Worm (Caenorhabditis elegans) whole organism, L1 larva: Measurements from ENCODE around the gene W10C4.1.

Experiments
- C04F5.9 ChIP-seq: sonication (generic microtip); optimal IDR thresholded peaks from 2 replicates; lab custom pipeline; 2016; ENCODE audit warnings: missing genetic modification characterization, missing compliant biosample characterization
- C16A3.4 ChIP-seq: fragments of 150-350 bp; optimal IDR thresholded peaks from 2 replicates; lab custom pipeline; 2014; ENCODE audit warnings: missing biosample characterization, missing genetic modification characterization
- aha-1 ChIP-seq: fragments of 150-350 bp; optimal IDR thresholded peaks from 2 replicates; lab custom pipeline; 2014; ENCODE audit warnings: missing biosample characterization, missing genetic modification characterization
- ceh-63 ChIP-seq: fragments of 200-800 bp; sonication (Bioruptor generic); optimal IDR thresholded peaks from 2 replicates; lab custom pipeline; 2018; ENCODE audit warnings: mild to moderate bottlenecking, missing genetic modification characterization, missing compliant biosample characterization
- egl-13 ChIP-seq: sonication (generic microtip); optimal IDR thresholded peaks from 2 replicates; lab custom pipeline; 2016; ENCODE audit warnings: missing genotype, missing genetic modification reagents, missing genetic modification characterization, missing compliant biosample characterization
- elt-2 ChIP-seq: sonication (generic microtip); optimal IDR thresholded peaks from 2 replicates; lab custom pipeline; 2016; ENCODE audit warnings: missing genetic modification characterization, mild to moderate bottlenecking, inconsistent platforms, missing compliant biosample characterization, missing genetic modification reagents
- elt-3 ChIP-seq, 6 experiments: fragments of 150-350 bp in 1 of 6; sonication (generic microtip); optimal IDR thresholded peaks; 2 replicates each; lab custom pipeline; 2017 to 2018; ENCODE audit warnings: missing biosample characterization in 6 of 6, missing genetic modification characterization in 6 of 6, inconsistent platforms in 1 of 6
- fkh-10 ChIP-seq: sonication (generic microtip); optimal IDR thresholded peaks from 2 replicates; lab custom pipeline; 2017; ENCODE audit warnings: missing biosample characterization, missing genetic modification reagents, missing genetic modification characterization
- fkh-8 ChIP-seq: sonication (generic microtip); optimal IDR thresholded peaks from 2 replicates; lab custom pipeline; 2016; ENCODE audit warnings: mild to moderate bottlenecking, missing genetic modification characterization, missing compliant biosample characterization
- fos-1 ChIP-seq: fragments of 150-350 bp; optimal IDR thresholded peaks from 2 replicates; lab custom pipeline; 2014; ENCODE audit warnings: missing biosample characterization, missing genetic modification characterization
- hlh-17 ChIP-seq: fragments of 200-800 bp; sonication (Bioruptor generic); optimal IDR thresholded peaks from 2 replicates; lab custom pipeline; 2018; ENCODE audit warnings: missing genetic modification characterization, mild to moderate bottlenecking, missing compliant biosample characterization, moderate library complexity, borderline replicate concordance
- irx-1 ChIP-seq: sonication (generic microtip); optimal IDR thresholded peaks from 2 replicates; lab custom pipeline; 2016; ENCODE audit warnings: missing genetic modification characterization, missing compliant biosample characterization
- lin-13 ChIP-seq: fragments of 150-350 bp; optimal IDR thresholded peaks from 2 replicates; lab custom pipeline; 2014; ENCODE audit warnings: missing biosample characterization, missing genetic modification reagents, missing genetic modification characterization
- lin-14 ChIP-seq: fragments of 200-800 bp; sonication (Bioruptor generic); optimal IDR thresholded peaks from 2 replicates; lab custom pipeline; 2018; ENCODE audit warnings: mild to moderate bottlenecking, missing genetic modification characterization, moderate library complexity, missing compliant biosample characterization
- lin-15B ChIP-seq: fragments of 150-350 bp; sonication (generic microtip); optimal IDR thresholded peaks from 3 replicates; lab custom pipeline; 2014; ENCODE audit warnings: missing biosample characterization, missing genetic modification characterization
- lin-35 ChIP-seq, 2 experiments: fragments of 150-350 bp; optimal IDR thresholded peaks; 2 replicates each; lab custom pipeline; 2014; ENCODE audit warnings: missing biosample characterization in 2 of 2, missing genetic modification characterization in 2 of 2, missing genetic modification reagents in 2 of 2
- lin-39 ChIP-seq: fragments of 150-350 bp; optimal IDR thresholded peaks from 2 replicates; lab custom pipeline; 2014; ENCODE audit warnings: missing biosample characterization, missing genetic modification reagents, missing genetic modification characterization
- lir-3 ChIP-seq: sonication (generic microtip); optimal IDR thresholded peaks from 2 replicates; lab custom pipeline; 2016; ENCODE audit warnings: mild to moderate bottlenecking, missing genetic modification characterization, moderate library complexity, missing compliant biosample characterization; ENCODE audit not compliant: poor library complexity
- lsy-2 ChIP-seq, 2 experiments: fragments of 150-350 bp; optimal IDR thresholded peaks; 2 replicates each; lab custom pipeline; 2014; ENCODE audit warnings: missing biosample characterization in 2 of 2, missing genetic modification characterization in 2 of 2
- mab-9 ChIP-seq: fragments of 200-800 bp; sonication (Bioruptor generic); IDR thresholded peaks from 2 replicates; pipeline ENCODE4 v1.3.6; 2022; ENCODE audit warnings: missing genetic modification reagents, missing genetic modification characterization, missing compliant biosample characterization
- mdl-1 ChIP-seq, 2 experiments: fragments of 150-350 bp; optimal IDR thresholded peaks; 2 replicates each; lab custom pipeline; 2014 to 2017; ENCODE audit warnings: missing biosample characterization in 2 of 2, missing genetic modification characterization in 2 of 2, inconsistent platforms in 1 of 2
- nhr-28 ChIP-seq: fragments of 150-350 bp; optimal IDR thresholded peaks from 2 replicates; lab custom pipeline; 2014; ENCODE audit warnings: missing biosample characterization, missing genetic modification characterization
- nhr-47 ChIP-seq: sonication (generic microtip); optimal IDR thresholded peaks from 2 replicates; lab custom pipeline; 2016; ENCODE audit warnings: mild to moderate bottlenecking, missing genetic modification characterization, moderate library complexity, missing compliant biosample characterization
- nhr-71 ChIP-seq: sonication (generic microtip); optimal IDR thresholded peaks from 2 replicates; lab custom pipeline; 2016; ENCODE audit warnings: mild to moderate bottlenecking, missing genetic modification characterization, moderate library complexity, missing compliant biosample characterization
- nhr-84 ChIP-seq: sonication (generic microtip); optimal IDR thresholded peaks from 2 replicates; lab custom pipeline; 2017; ENCODE audit warnings: missing biosample characterization, missing genetic modification characterization
- pqm-1 ChIP-seq: sonication (generic microtip); optimal IDR thresholded peaks from 3 replicates; lab custom pipeline; 2017; ENCODE audit warnings: missing biosample characterization, missing genetic modification characterization
- rnt-1 ChIP-seq: sonication (generic microtip); optimal IDR thresholded peaks from 2 replicates; lab custom pipeline; 2016; ENCODE audit warnings: mild to moderate bottlenecking, missing genetic modification characterization, moderate library complexity, missing compliant biosample characterization
- skn-1 ChIP-seq: fragments of 150-350 bp; optimal IDR thresholded peaks from 2 replicates; lab custom pipeline; 2014; ENCODE audit warnings: missing biosample characterization, missing genetic modification characterization
- snpc-4 ChIP-seq: fragments of 150-350 bp; optimal IDR thresholded peaks from 2 replicates; lab custom pipeline; 2014; ENCODE audit warnings: missing biosample characterization, missing genetic modification characterization
- sup-37 ChIP-seq: fragments of 200-800 bp; sonication (Bioruptor generic); optimal IDR thresholded peaks from 2 replicates; lab custom pipeline; 2018; ENCODE audit warnings: mild to moderate bottlenecking, missing genetic modification characterization, missing compliant biosample characterization
- tbx-2 ChIP-seq: sonication (generic microtip); optimal IDR thresholded peaks from 2 replicates; lab custom pipeline; 2016; ENCODE audit warnings: missing genetic modification characterization, missing compliant biosample characterization
- unc-130 ChIP-seq: fragments of 150-350 bp; optimal IDR thresholded peaks from 2 replicates; lab custom pipeline; 2017; ENCODE audit warnings: missing biosample characterization, missing genetic modification characterization, inconsistent platforms
- unc-62 ChIP-seq: fragments of 150-350 bp; optimal IDR thresholded peaks from 2 replicates; lab custom pipeline; 2014; ENCODE audit warnings: missing biosample characterization, missing genetic modification reagents, missing genetic modification characterization
- unc-98 ChIP-seq: fragments of 200-800 bp; sonication (Bioruptor generic); IDR thresholded peaks from 2 replicates; pipeline ENCODE4 v1.3.6; 2022; ENCODE audit warnings: missing genetic modification characterization, missing compliant biosample characterization
- ztf-11 ChIP-seq, 2 experiments: sonication (generic microtip); optimal IDR thresholded peaks; 2 replicates each; lab custom pipeline; 2016 to 2017; ENCODE audit warnings: missing genetic modification characterization in 2 of 2, missing biosample characterization in 1 of 2, missing compliant biosample characterization in 1 of 2
- ztf-4 ChIP-seq: fragments of 150-350 bp; optimal IDR thresholded peaks from 2 replicates; lab custom pipeline; 2014; ENCODE audit warnings: missing biosample characterization, missing genetic modification characterization

The W10C4.1 gene

DNA sequence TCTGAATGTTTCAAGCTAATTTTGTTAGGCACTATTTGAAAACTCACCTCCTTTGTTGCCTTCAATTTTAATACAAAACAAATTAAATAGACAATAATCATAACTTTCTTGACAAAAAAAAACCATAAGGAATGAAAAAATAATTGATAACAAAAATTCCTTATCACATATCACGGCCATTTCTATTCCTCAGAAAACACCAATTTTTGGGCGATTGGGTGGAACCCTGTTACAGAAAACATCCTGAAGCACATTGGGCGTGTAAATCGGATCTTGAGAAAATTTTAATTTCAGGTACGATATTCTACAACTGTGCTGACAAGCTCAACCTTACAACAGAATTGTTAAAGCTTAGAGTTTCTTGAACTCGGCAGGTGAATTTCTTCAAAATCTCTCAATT, 42.1 kb downstream of the W10C4.1 start, which contains the start of gene F40G9.8:
TSS of gene F40G9.8 (minus strand) at position 101 of the 400 bp plus-strand sequence.
- TF ChIP-seq nhr-71 (tag; lab: Kevin White, UChicago), result no peak
- no peak for TF ChIP-seq mdl-1 (tag; optimal IDR thresholded peaks at IDR 0.05; lab: Kevin White, UChicago)
- no peak for TF ChIP-seq mab-9 (GFP tag; lab: Robert Waterston, UW)
- TF ChIP-seq rnt-1 (tag; lab: Kevin White, UChicago), result no peak
- no peak for TF ChIP-seq sup-37
- no peak for TF ChIP-seq unc-130 (tag; lab: Kevin White, UChicago)
- no peak for TF ChIP-seq hlh-17 (GFP tag; lab: Kevin White, UChicago)
- TF ChIP-seq lin-15B (tag; lab: Kevin White, UChicago), result no peak
- no peak for TF ChIP-seq nhr-47 (tag; lab: Kevin White, UChicago)
- no peak for TF ChIP-seq lin-14 (GFP tag; lab: Kevin White, UChicago)
- TF ChIP-seq skn-1 (tag; lab: Kevin White, UChicago), result no peak
- no peak for TF ChIP-seq fos-1 (tag; lab: Kevin White, UChicago)
- TF ChIP-seq pqm-1 (tag; lab: Kevin White, UChicago), result no peak
- no peak for TF ChIP-seq tbx-2 (tag; lab: Kevin White, UChicago)
- no peak for TF ChIP-seq unc-62 (GFP tag; lab: Kevin White, UChicago)
- TF ChIP-seq lin-13 (GFP tag; lab: Kevin White, UChicago), result no peak

DNA sequence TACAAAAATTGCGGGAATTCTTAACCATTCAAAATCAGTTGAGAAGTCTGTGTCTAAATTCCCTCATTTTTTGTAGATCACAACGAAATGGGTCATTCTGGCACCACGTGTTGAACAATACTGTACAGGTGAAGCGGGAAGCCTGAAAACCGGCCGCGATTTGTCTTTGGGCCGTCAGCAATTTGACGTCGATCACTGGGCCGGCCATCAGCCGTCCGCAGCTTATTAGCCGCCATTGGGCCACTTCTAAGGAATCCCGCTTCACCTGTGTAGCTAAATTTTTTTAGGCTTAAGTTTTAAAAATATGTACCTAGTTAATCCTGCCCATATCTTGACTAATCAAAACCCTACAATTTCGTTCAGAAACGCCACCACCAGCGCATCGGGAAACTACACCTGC, 47.3 kb downstream of the W10C4.1 start:
- TF ChIP-seq lsy-2 (tag; optimal IDR thresholded peaks at IDR 0.05; lab: Kevin White, UChicago), result no peak
- no peak for TF ChIP-seq elt-3 (tag; optimal IDR thresholded peaks at IDR 0.05; lab: Kevin White, UChicago)
- TF ChIP-seq fkh-8, result no peak
- TF ChIP-seq lin-14 (GFP tag; lab: Kevin White, UChicago), result no peak

DNA sequence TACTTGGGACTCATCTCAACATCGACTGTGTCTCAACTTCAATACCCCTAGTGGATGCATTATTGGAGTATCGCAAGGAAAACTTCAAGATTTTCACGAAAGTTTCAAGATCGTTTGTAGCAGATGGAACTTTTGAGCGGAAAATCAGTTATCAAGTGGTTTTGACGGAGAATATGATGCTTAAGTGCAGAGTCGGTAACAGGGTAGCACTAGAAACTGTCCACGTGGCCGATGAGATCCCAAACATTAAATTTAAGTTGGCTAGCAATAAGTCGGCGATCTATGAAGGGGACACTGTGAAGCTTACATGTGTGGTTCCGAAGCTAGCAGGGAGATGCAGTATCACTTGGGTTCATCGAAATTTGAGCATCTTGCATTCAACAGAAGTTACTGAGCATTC, 47.8 kb downstream of the W10C4.1 start:
- TF ChIP-seq pqm-1 (tag; lab: Kevin White, UChicago) (no peak), ztf-11 (tag; optimal IDR thresholded peaks at IDR 0.05; lab: Kevin White, UChicago) (no peak), nhr-28 (no peak), egl-13 (tag; lab: Kevin White, UChicago) (no peak), C04F5.9 (tag; lab: Kevin White, UChicago) (no peak), ceh-63 (GFP tag; lab: Kevin White, UChicago) (no peak), lin-39 (tag; lab: Kevin White, UChicago) (no peak), elt-2 (tag; lab: Kevin White, UChicago) (no peak), unc-98 (GFP tag; lab: Robert Waterston, UW) (no peak), fkh-10 (no peak), lsy-2 (tag; optimal IDR thresholded peaks at IDR 0.05; lab: Kevin White, UChicago) (no peak), aha-1 (no peak), nhr-84 (no peak), unc-62 (GFP tag; lab: Kevin White, UChicago) (no peak), lin-35 (GFP tag; optimal IDR thresholded peaks at IDR 0.05; lab: Kevin White, UChicago) (no peak), ztf-4 (tag; lab: Kevin White, UChicago) (no peak), C16A3.4 (tag; lab: Kevin White, UChicago) (no peak), lin-13 (GFP tag; lab: Kevin White, UChicago) (no peak), irx-1 (tag; lab: Kevin White, UChicago) (no peak), lir-3 (tag; lab: Kevin White, UChicago) (no peak)

DNA sequence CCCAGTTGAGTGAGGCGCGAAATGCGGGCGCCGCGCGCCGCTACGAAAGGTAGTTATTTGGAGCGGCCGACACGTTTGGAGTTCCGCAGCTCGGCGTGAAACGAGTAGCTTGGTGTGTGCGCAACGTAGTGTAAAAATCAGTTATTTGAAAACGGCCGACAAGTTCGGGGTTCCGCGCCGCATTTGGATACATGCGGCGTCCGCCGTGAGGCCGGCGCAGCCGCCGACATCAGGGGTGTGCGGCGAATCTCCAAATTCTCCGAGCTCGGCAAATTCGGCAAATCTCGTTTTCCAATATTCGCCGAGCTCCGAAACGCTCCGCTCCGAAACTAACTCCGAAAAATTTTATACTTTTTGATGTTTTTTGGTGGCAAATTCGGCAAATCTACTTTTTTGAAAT, 48.9 kb downstream of the W10C4.1 start:
- no peak for TF ChIP-seq snpc-4 (tag; lab: Kevin White, UChicago)
